Fruit fly (Drosophila melanogaster) whole organism, embryonic: Measurements from ENCODE around the gene gce.

ENCODE experiments used
- BEAF-32 ChIP-seq: fragments of 200-800 bp; sonication (Bioruptor generic); optimal IDR thresholded peaks from 3 replicates; lab custom pipeline; 2017; ENCODE audit warnings: missing biosample characterization, missing genetic modification characterization, mild to moderate bottlenecking, moderate library complexity, missing genetic modification reagents
- CG10274 ChIP-seq: fragments of 200-800 bp; sonication (Bioruptor generic); optimal IDR thresholded peaks from 3 replicates; lab custom pipeline; 2017; ENCODE audit warnings: missing biosample characterization, mild to moderate bottlenecking, missing genetic modification characterization
- CG13424 ChIP-seq: fragments of 200-800 bp; sonication (Bioruptor generic); optimal IDR thresholded peaks from 2 replicates; lab custom pipeline; 2019; ENCODE audit warnings: missing biosample characterization, mild to moderate bottlenecking, missing genetic modification characterization, moderate library complexity
- CG14710 ChIP-seq: fragments of 200-800 bp; sonication (Bioruptor generic); optimal IDR thresholded peaks from 3 replicates; lab custom pipeline; 2019; ENCODE audit warnings: missing biosample characterization, mild to moderate bottlenecking, missing genetic modification characterization, moderate library complexity
- CG17186 ChIP-seq: fragments of 200-800 bp; sonication (Bioruptor generic); optimal IDR thresholded peaks from 3 replicates; lab custom pipeline; 2017; ENCODE audit warnings: missing biosample characterization, missing genetic modification reagents, missing genetic modification characterization
- CG17612 ChIP-seq: fragments of 200-800 bp; sonication (Bioruptor generic); IDR thresholded peaks from 2 replicates; pipeline ENCODE4 v1.3.6; 2022; ENCODE audit warnings: missing biosample characterization, missing genetic modification characterization
- CG1792 ChIP-seq: fragments of 200-800 bp; sonication (Bioruptor generic); optimal IDR thresholded peaks from 2 replicates; lab custom pipeline; 2016; ENCODE audit warnings: missing biosample characterization, missing genetic modification characterization
- CG2129 ChIP-seq: fragments of 200-800 bp; sonication (Bioruptor generic); IDR thresholded peaks from 2 replicates; pipeline ENCODE4 v1.3.6; 2022; ENCODE audit warnings: missing biosample characterization, missing genetic modification characterization; ENCODE audit not compliant: partially characterized antibody
- CG2875 ChIP-seq: fragments of 200-800 bp; sonication (Bioruptor generic); optimal IDR thresholded peaks from 2 replicates; lab custom pipeline; 2017; ENCODE audit warnings: missing biosample characterization, mild to moderate bottlenecking, missing genetic modification characterization, missing genetic modification reagents
- CG30403 ChIP-seq: fragments of 200-800 bp; sonication (Bioruptor generic); optimal IDR thresholded peaks from 3 replicates; lab custom pipeline; 2016; ENCODE audit warnings: missing biosample characterization, missing genetic modification characterization
- CG34224 ChIP-seq: fragments of 200-800 bp; sonication (Bioruptor generic); IDR thresholded peaks from 3 replicates; pipeline ENCODE4 v1.3.6; 2022; ENCODE audit warnings: missing biosample characterization, missing genetic modification characterization; ENCODE audit not compliant: partially characterized antibody
- CG3726 ChIP-seq: fragments of 200-800 bp; sonication (Bioruptor generic); IDR thresholded peaks from 3 replicates; pipeline ENCODE4, ENCODE4 v1.3.6; 2022; ENCODE audit warnings: missing biosample characterization, missing genetic modification characterization
- CG6765 ChIP-seq: fragments of 200-800 bp; sonication (Bioruptor generic); optimal IDR thresholded peaks from 3 replicates; lab custom pipeline; 2017; ENCODE audit warnings: missing biosample characterization, mild to moderate bottlenecking, missing genetic modification characterization
- CG6854 ChIP-seq: fragments of 200-800 bp; sonication (Bioruptor generic); optimal IDR thresholded peaks from 3 replicates; lab custom pipeline; 2017; ENCODE audit warnings: missing biosample characterization, mild to moderate bottlenecking, missing genetic modification characterization
- CG7357 ChIP-seq: fragments of 200-800 bp; sonication (Bioruptor generic); IDR thresholded peaks from 3 replicates; pipeline ENCODE4 v1.3.6; 2022; ENCODE audit warnings: missing biosample characterization, missing genetic modification characterization
- CG8765 ChIP-seq: fragments of 200-800 bp; sonication (Bioruptor generic); IDR thresholded peaks from 2 replicates; pipeline ENCODE4 v1.3.6; 2022; ENCODE audit warnings: missing biosample characterization, missing genetic modification characterization
- CoRest ChIP-seq: fragments of 200-800 bp; sonication (Bioruptor generic); optimal IDR thresholded peaks from 3 replicates; lab custom pipeline; 2018; ENCODE audit warnings: missing biosample characterization, mild to moderate bottlenecking, missing genetic modification characterization, moderate library complexity
- Dbx ChIP-seq: fragments of 200-800 bp; sonication (Bioruptor generic); IDR thresholded peaks from 3 replicates; pipeline ENCODE4 v1.3.6; 2022; ENCODE audit warnings: missing biosample characterization, missing genetic modification characterization
- Doc3 ChIP-seq: fragments of 200-800 bp; sonication (Bioruptor generic); IDR thresholded peaks from 3 replicates; pipeline ENCODE4 v1.3.6; 2022; ENCODE audit warnings: missing biosample characterization, missing genetic modification characterization; ENCODE audit not compliant: partially characterized antibody
- Dref ChIP-seq: fragments of 200-800 bp; sonication (Bioruptor generic); IDR thresholded peaks from 2 replicates; pipeline ENCODE4 v1.3.6; 2022; ENCODE audit warnings: missing biosample characterization, missing genetic modification characterization
- Eip74EF ChIP-seq, 2 experiments: fragments of 200-800 bp in 1 of 2; fragments of >200 bp in 1 of 2; sonication (Bioruptor generic) in 1 of 2; optimal IDR thresholded peaks; 2 replicates each; lab custom pipeline; 2017 to 2019; ENCODE audit warnings: missing biosample characterization in 2 of 2, missing genetic modification characterization in 2 of 2, mild to moderate bottlenecking in 1 of 2, moderate library complexity in 1 of 2
- HLH4C ChIP-seq: fragments of 200-800 bp; sonication (Bioruptor generic); IDR thresholded peaks from 3 replicates; pipeline ENCODE4 v1.3.6; 2022; ENCODE audit warnings: missing biosample characterization, missing genetic modification characterization; ENCODE audit not compliant: partially characterized antibody
- Lhr ChIP-seq: fragments of 200-800 bp; sonication (Bioruptor generic); optimal IDR thresholded peaks from 3 replicates; lab custom pipeline; 2017; ENCODE audit warnings: mild to moderate bottlenecking, missing biosample characterization, missing genetic modification reagents, missing genetic modification characterization
- Med ChIP-seq: fragments of 200-800 bp; sonication (Bioruptor generic); peaks from one replicate; lab custom pipeline; 2016; ENCODE audit warnings: missing biosample characterization, missing genetic modification characterization, mild to moderate bottlenecking, inconsistent platforms, moderate library complexity
- Mes4 ChIP-seq: fragments of 200-800 bp; sonication (Bioruptor generic); optimal IDR thresholded peaks from 2 replicates; lab custom pipeline; 2016; ENCODE audit warnings: missing biosample characterization, missing genetic modification characterization
- Myb ChIP-seq: fragments of 200-800 bp; sonication (Bioruptor generic); optimal IDR thresholded peaks from 2 replicates; lab custom pipeline; 2016; ENCODE audit warnings: missing biosample characterization, missing genetic modification characterization
- NK7.1 ChIP-seq: fragments of 200-800 bp; sonication (Bioruptor generic); optimal IDR thresholded peaks from 3 replicates; lab custom pipeline; 2016; ENCODE audit warnings: missing biosample characterization, missing genetic modification characterization
- Nf-YB ChIP-seq: fragments of 200-800 bp; sonication (Bioruptor generic); optimal IDR thresholded peaks from 3 replicates; lab custom pipeline; 2019; ENCODE audit warnings: missing biosample characterization, mild to moderate bottlenecking, missing genetic modification characterization, moderate library complexity
- Ptx1 ChIP-seq: fragments of 200-800 bp; sonication (Bioruptor generic); IDR thresholded peaks from 2 replicates; pipeline ENCODE4 v1.3.6; 2022; ENCODE audit warnings: missing biosample characterization, missing genetic modification characterization
- Sry-δ ChIP-seq: fragments of 200-800 bp; sonication (Bioruptor generic); optimal IDR thresholded peaks from 2 replicates; lab custom pipeline; 2016; ENCODE audit warnings: missing biosample characterization, missing genetic modification characterization
- TFAM ChIP-seq: fragments of 200-800 bp; sonication (Bioruptor generic); optimal IDR thresholded peaks from 2 replicates; lab custom pipeline; 2017; ENCODE audit warnings: missing biosample characterization, missing genetic modification characterization, inconsistent platforms
- ap ChIP-seq: fragments of 200-800 bp; sonication (Bioruptor generic); IDR thresholded peaks from 2 replicates; pipeline ENCODE4 v1.3.6; 2022; ENCODE audit warnings: missing biosample characterization, missing genetic modification characterization
- cas ChIP-seq: fragments of 200-800 bp; sonication (Bioruptor generic); IDR thresholded peaks from 2 replicates; pipeline ENCODE4 v1.3.6; 2022; ENCODE audit warnings: missing biosample characterization, missing genetic modification characterization
- da ChIP-seq: fragments of 200-800 bp; sonication (Bioruptor generic); optimal IDR thresholded peaks from 2 replicates; lab custom pipeline; 2016; ENCODE audit warnings: missing biosample characterization, missing genetic modification characterization
- disco-r ChIP-seq: fragments of 200-800 bp; sonication (Bioruptor generic); optimal IDR thresholded peaks from 2 replicates; lab custom pipeline; 2016; ENCODE audit warnings: missing biosample characterization, missing genetic modification characterization
- dm ChIP-seq: fragments of 200-800 bp; sonication (Bioruptor generic); optimal IDR thresholded peaks from 3 replicates; lab custom pipeline; 2016; ENCODE audit warnings: missing biosample characterization, missing genetic modification characterization
- dysf ChIP-seq: fragments of 200-800 bp; sonication (Bioruptor generic); IDR thresholded peaks from 3 replicates; pipeline ENCODE4 v1.3.6; 2022; ENCODE audit warnings: missing biosample characterization, missing genetic modification characterization
- ind ChIP-seq: fragments of 200-800 bp; sonication (Bioruptor generic); optimal IDR thresholded peaks from 3 replicates; lab custom pipeline; 2016; ENCODE audit warnings: missing biosample characterization, missing genetic modification characterization
- kah ChIP-seq: fragments of 200-800 bp; sonication (Bioruptor generic); optimal IDR thresholded peaks from 2 replicates; lab custom pipeline; 2018; ENCODE audit warnings: missing biosample characterization, mild to moderate bottlenecking, missing genetic modification characterization
- kni ChIP-seq: fragments of 200-800 bp; sonication (Bioruptor generic); optimal IDR thresholded peaks from 3 replicates; lab custom pipeline; 2017; ENCODE audit warnings: mild to moderate bottlenecking, missing biosample characterization, missing genetic modification reagents, missing genetic modification characterization
- maf-S ChIP-seq: fragments of 200-800 bp; sonication (Bioruptor generic); optimal IDR thresholded peaks from 2 replicates; lab custom pipeline; 2016; ENCODE audit warnings: missing biosample characterization, missing genetic modification characterization
- onecut ChIP-seq: fragments of 200-800 bp; sonication (Bioruptor generic); IDR thresholded peaks from 2 replicates; pipeline ENCODE4 v1.3.6; 2022; ENCODE audit warnings: missing biosample characterization, missing genetic modification characterization
- pita ChIP-seq: fragments of 200-800 bp; sonication (Bioruptor generic); optimal IDR thresholded peaks from 2 replicates; lab custom pipeline; 2017; ENCODE audit warnings: missing biosample characterization, mild to moderate bottlenecking, missing genetic modification characterization
- pzg ChIP-seq: fragments of 200-800 bp; sonication (Bioruptor generic); optimal IDR thresholded peaks from 3 replicates; lab custom pipeline; 2018; ENCODE audit warnings: missing biosample characterization, mild to moderate bottlenecking, missing genetic modification characterization, moderate library complexity
- sens-2 ChIP-seq: fragments of 200-800 bp; sonication (Bioruptor generic); IDR thresholded peaks from 2 replicates; pipeline ENCODE4 v1.3.6; 2022; ENCODE audit warnings: missing biosample characterization, missing genetic modification characterization
- tll ChIP-seq, 2 experiments: fragments of 200-800 bp in 1 of 2; fragments of >200 bp in 1 of 2; sonication (Bioruptor generic) in 1 of 2; optimal IDR thresholded peaks; 2 replicates each; lab custom pipeline; 2017 to 2019; ENCODE audit warnings: missing biosample characterization in 2 of 2, missing genetic modification characterization in 2 of 2, mild to moderate bottlenecking in 1 of 2, moderate library complexity in 1 of 2
- wdn ChIP-seq: fragments of 200-800 bp; sonication (Bioruptor generic); IDR thresholded peaks from 2 replicates; pipeline ENCODE4 v1.3.6; 2022; ENCODE audit warnings: missing biosample characterization, missing genetic modification characterization

Gene gce

dm6 chrX:15328148-15328718 lies 30.7 kb downstream of the gce start, which contains the start of gene dah (continued):
- TF ChIP-seq CG34224 (GFP tag; lab: Robert Waterston, UW) (peak; percentile 42; the same call in 1 of the 3 replicates), kni (GFP tag; lab: Kevin White, UChicago) (no peak), ap (no peak), Lhr (GFP tag; lab: Kevin White, UChicago) (no peak), CG17186 (GFP tag; lab: Kevin White, UChicago) (peak; percentile 56), disco-r (GFP tag; lab: Kevin White, UChicago) (no peak), Myb (GFP tag; lab: Kevin White, UChicago) (peak; percentile 95), NK7.1 (GFP tag; lab: Kevin White, UChicago) (no peak), CG7357 (GFP tag; lab: Robert Waterston, UW) (no peak), Med (GFP tag; lab: Kevin White, UChicago) (peak; percentile 25), Ptx1 (no peak), cas (no peak), Doc3 (GFP tag; lab: Robert Waterston, UW) (peak; percentile 23; the same call in 1 of the 3 replicates), Dref (GFP tag; lab: Robert Waterston, UW) (peak; percentile 79), Dbx (no peak), CG14710 (tag; lab: Kevin White, UChicago) (peak; percentile 20), tll (GFP tag; optimal IDR thresholded peaks at IDR 0.05; lab: Kevin White, UChicago) (peak in 1 of 2 experiments; percentile 98), CG13424 (tag; lab: Kevin White, UChicago) (no peak), CoRest (peak; percentile 9), TFAM (GFP tag; lab: Kevin White, UChicago) (no peak), Sry-δ (GFP tag; lab: Kevin White, UChicago) (peak; percentile 41), CG2875 (GFP tag; lab: Kevin White, UChicago) (no peak)

- TF ChIP-seq CG3726 (GFP tag; lab: Robert Waterston, UW) (no peak), BEAF-32 (GFP tag; lab: Kevin White, UChicago) (peak; percentile 83), maf-S (GFP tag; lab: Kevin White, UChicago) (no peak), ind (GFP tag; lab: Kevin White, UChicago) (no peak), CG6854 (GFP tag; lab: Kevin White, UChicago) (no peak), dm (GFP tag; lab: Kevin White, UChicago) (peak; percentile 32), pzg (GFP tag; lab: Kevin White, UChicago) (peak; percentile 54), Eip74EF (GFP tag; optimal IDR thresholded peaks at IDR 0.05; lab: Kevin White, UChicago) (no peak), Nf-YB (GFP tag; lab: Kevin White, UChicago) (no peak), HLH4C (peak; percentile 93), sens-2 (GFP tag; lab: Robert Waterston, UW) (0 out of 2 replicates have a peak, but pooled peaks have one; percentile 52), pita (no peak), da (GFP tag; lab: Kevin White, UChicago) (no peak), dysf (GFP tag; lab: Robert Waterston, UW) (no peak), CG2129 (GFP tag; lab: Robert Waterston, UW) (peak; percentile 70; the same call in 1 of the 2 replicates), CG30403 (GFP tag; lab: Kevin White, UChicago) (no peak), CG17612 (no peak), kah (GFP tag; lab: Kevin White, UChicago) (peak; percentile 81), wdn (no peak), onecut (no peak; the same call in 1 of the 2 replicates), CG1792 (no peak), Ptx1 (no peak), CG6765 (GFP tag; lab: Kevin White, UChicago) (no peak), CG8765 (GFP tag; lab: Robert Waterston, UW) (no peak), disco-r (GFP tag; lab: Kevin White, UChicago) (no peak), CG10274 (GFP tag; lab: Kevin White, UChicago) (no peak), Mes4 (no peak)
Measured at dm6 chrX:15333066-15333874, 35.7 kb downstream of the gce start, which contains the start of the genes CG9114 and HDAC6. TSS of gene CG9114 (minus strand) at chrX:15333154. TSS of gene HDAC6 (plus strand) at chrX:15333310.
